Worm (Caenorhabditis elegans): ENCODE results near the gene Y41E3.18.

Y41E3.18 gene

DNA sequence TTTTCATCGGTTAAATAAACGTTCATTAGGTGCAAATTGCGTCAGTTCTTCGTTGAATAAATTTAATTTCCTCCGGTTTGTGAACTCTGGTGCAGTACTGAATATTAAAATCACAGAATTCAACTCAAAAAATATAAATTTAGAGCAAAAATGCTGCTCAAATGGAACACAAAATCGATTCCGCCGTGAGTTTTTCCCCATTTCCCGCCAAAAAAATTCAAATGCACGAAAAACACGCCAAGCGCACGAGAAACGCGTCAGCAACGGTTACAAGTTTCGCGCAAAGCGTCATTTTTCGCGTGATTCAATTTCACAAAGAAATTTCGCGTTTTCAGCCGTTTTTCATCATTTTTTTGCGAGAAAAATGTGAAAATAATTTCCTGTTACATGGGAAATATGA lies 26.1 kb downstream of the Y41E3.18 start, which contains the start of gene hrpu-1 (continued):
- TF ChIP-seq lin-35 (GFP tag; optimal IDR thresholded peaks at IDR 0.05) (peak in 2 of 3 experiments; percentile 79 to 93), pbrm-1 (GFP tag; IDR thresholded peaks at IDR 0.05) (peak; percentile 86), lsl-1 (GFP tag; optimal IDR thresholded peaks at IDR 0.05) (peak; percentile 66)

DNA sequence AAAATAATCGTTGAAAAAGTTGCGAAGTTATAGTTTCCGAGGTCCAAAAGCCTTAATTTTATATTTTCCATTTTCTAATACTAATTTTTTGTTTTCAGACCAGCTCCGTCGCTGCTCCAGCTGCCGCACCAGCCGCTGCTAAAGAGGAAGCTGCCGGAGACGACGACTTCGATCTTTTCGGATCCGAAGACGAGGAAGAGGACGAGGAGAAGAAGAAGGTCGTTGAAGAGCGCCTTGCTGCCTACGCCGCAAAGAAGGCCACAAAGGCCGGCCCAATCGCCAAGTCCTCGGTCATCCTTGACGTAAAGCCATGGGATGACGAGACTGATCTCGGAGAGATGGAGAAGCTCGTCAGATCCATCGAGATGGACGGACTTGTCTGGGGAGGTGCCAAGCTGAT lies 26.7 kb downstream of the Y41E3.18 start:
- no peak for TF ChIP-seq ztf-6 (GFP tag; IDR thresholded peaks at IDR 0.05)
- 0 out of 2 replicates have a peak, but pooled peaks have one; percentile 26 for TF ChIP-seq hsf-1 (GFP tag; IDR thresholded peaks at IDR 0.05)
- TF ChIP-seq akir-1 (GFP tag; optimal IDR thresholded peaks at IDR 0.05), result no peak
- peak; percentile 62; the same call in 1 of the 2 replicates for TF ChIP-seq lin-26 (GFP tag; IDR thresholded peaks at IDR 0.05)
- peak; percentile 82 for TF ChIP-seq attf-6 (GFP tag; IDR thresholded peaks at IDR 0.05)
- no peak for TF ChIP-seq tbp1 (GFP tag; optimal IDR thresholded peaks at IDR 0.05)
- TF ChIP-seq chd-7 (tag; optimal IDR thresholded peaks at IDR 0.05), result peak; percentile 22
- no peak for TF ChIP-seq ztf-25 (GFP tag; IDR thresholded peaks at IDR 0.05)
- peak; percentile 4 for TF ChIP-seq snpc-4 (GFP tag; optimal IDR thresholded peaks at IDR 0.05)
- peak in 2 of 4 experiments; percentile 4 to 42 for TF ChIP-seq snpc-4 (tag; optimal IDR thresholded peaks at IDR 0.05)
- no peak for TF ChIP-seq T26A5.8 (tag; optimal IDR thresholded peaks at IDR 0.05)
- peak; percentile 86 for TF ChIP-seq zfh-2 (GFP tag; conservative IDR thresholded peaks at IDR 0.05)
- TF ChIP-seq attf-5 (GFP tag; optimal IDR thresholded peaks at IDR 0.05), result no peak
- 0 out of 2 replicates have a peak, but pooled peaks have one; percentile 13 for TF ChIP-seq nhr-120 (GFP tag; IDR thresholded peaks at IDR 0.05)
- no peak for TF ChIP-seq B0336.3 (GFP tag; IDR thresholded peaks at IDR 0.05)
- TF ChIP-seq F57C9.4 (tag; optimal IDR thresholded peaks at IDR 0.05), result no peak
- TF ChIP-seq nfyb-1 (GFP tag; IDR thresholded peaks at IDR 0.05), result no peak
- no peak for TF ChIP-seq hmg-20 (GFP tag; IDR thresholded peaks at IDR 0.05)
- no peak for TF ChIP-seq nhr-27 (tag; optimal IDR thresholded peaks at IDR 0.05)
- TF ChIP-seq fkh-3 (tag; optimal IDR thresholded peaks at IDR 0.05), result peak; percentile 17
- TF ChIP-seq lir-1 (GFP tag; conservative IDR thresholded peaks at IDR 0.05), result no peak
- no peak for TF ChIP-seq madf-3 (GFP tag; IDR thresholded peaks at IDR 0.05)
- TF ChIP-seq mel-28 (tag; optimal IDR thresholded peaks at IDR 0.05; ENCODE audit: borderline replicate concordance), result no peak
- TF ChIP-seq K12H6.12 (tag; optimal IDR thresholded peaks at IDR 0.05), result no peak
- peak; percentile 1 for TF ChIP-seq lin-54 (GFP tag; optimal IDR thresholded peaks at IDR 0.05)
- TF ChIP-seq T07F8.4 (tag; optimal IDR thresholded peaks at IDR 0.05), result no peak
- no peak for TF ChIP-seq snpc-1.3 (tag; optimal IDR thresholded peaks at IDR 0.05; ENCODE audit: insufficient read depth)
- TF ChIP-seq ceh-91 (GFP tag; IDR thresholded peaks at IDR 0.05), result no peak
- no peak for TF ChIP-seq hlh-12 (tag; optimal IDR thresholded peaks at IDR 0.05)
- TF ChIP-seq madf-8 (GFP tag; conservative IDR thresholded peaks at IDR 0.05), result no peak
- TF ChIP-seq cebp-2 (GFP tag; IDR thresholded peaks at IDR 0.05), result peak; percentile 66; the same call in 1 of the 2 replicates
- TF ChIP-seq egl-44 (GFP tag; IDR thresholded peaks at IDR 0.05), result no peak
- TF ChIP-seq egrh-3 (GFP tag; IDR thresholded peaks at IDR 0.05), result peak; percentile 76
- TF ChIP-seq dpff-1 (tag; optimal IDR thresholded peaks at IDR 0.05), result no peak
- no peak for TF ChIP-seq F49E8.2 (tag; optimal IDR thresholded peaks at IDR 0.05; ENCODE audit: insufficient read depth)
- TF ChIP-seq rec-8 (tag; optimal IDR thresholded peaks at IDR 0.05), result no peak
- peak; percentile 10 for TF ChIP-seq snpc-3.4 (tag; optimal IDR thresholded peaks at IDR 0.05)
- no peak for TF ChIP-seq lag-1 (GFP tag; IDR thresholded peaks at IDR 0.05)
- no peak for TF ChIP-seq B0261.1 (tag; optimal IDR thresholded peaks at IDR 0.05)
- TF ChIP-seq Y56A3A.18 (GFP tag; IDR thresholded peaks at IDR 0.05), result 0 out of 2 replicates have a peak, but pooled peaks have one; percentile 8
- TF ChIP-seq Y79H2A.3 (GFP tag; conservative IDR thresholded peaks at IDR 0.05), result no peak
- no peak for TF ChIP-seq madf-6 (GFP tag; IDR thresholded peaks at IDR 0.05)
- TF ChIP-seq somi-1 (GFP tag; optimal IDR thresholded peaks at IDR 0.05), result no peak
- peak; percentile 68; the same call in 1 of the 2 replicates for TF ChIP-seq ekl-4 (GFP tag; IDR thresholded peaks at IDR 0.05)

Data from whole organism, young adult.